Worm (Caenorhabditis elegans): ENCODE measurements around the gene srh-275.
"Not testable (repeated sequence)": the region's sequence is repeated elsewhere in the genome, so short reads cannot be mapped to it uniquely, and the experiment has no call there.

- TF ChIP-seq zag-1 (tag; optimal IDR thresholded peaks at IDR 0.05); fkh-10 (GFP tag; optimal IDR thresholded peaks at IDR 0.05): not testable (repeated sequence)
Observed at ce11 chrV:7337218-7337617, 15.6 kb upstream of the srh-275 start, which contains the start of gene F10G2.7.

Measured in whole organism, L1 larva.